Worm (Caenorhabditis elegans) whole organism, L4/young adult: ENCODE data around the gene B0546.3.

Experiments
- W03F9.2 ChIP-seq: fragments of 150-350 bp; optimal IDR thresholded peaks from 2 replicates; lab custom pipeline; 2014; ENCODE audit warnings: missing biosample characterization, missing genetic modification characterization
- him-1 ChIP-seq: sonication (generic microtip); optimal IDR thresholded peaks from 2 replicates; lab custom pipeline; 2016; ENCODE audit warnings: missing genotype, missing genetic modification reagents, missing genetic modification characterization, missing compliant biosample characterization

DNA sequence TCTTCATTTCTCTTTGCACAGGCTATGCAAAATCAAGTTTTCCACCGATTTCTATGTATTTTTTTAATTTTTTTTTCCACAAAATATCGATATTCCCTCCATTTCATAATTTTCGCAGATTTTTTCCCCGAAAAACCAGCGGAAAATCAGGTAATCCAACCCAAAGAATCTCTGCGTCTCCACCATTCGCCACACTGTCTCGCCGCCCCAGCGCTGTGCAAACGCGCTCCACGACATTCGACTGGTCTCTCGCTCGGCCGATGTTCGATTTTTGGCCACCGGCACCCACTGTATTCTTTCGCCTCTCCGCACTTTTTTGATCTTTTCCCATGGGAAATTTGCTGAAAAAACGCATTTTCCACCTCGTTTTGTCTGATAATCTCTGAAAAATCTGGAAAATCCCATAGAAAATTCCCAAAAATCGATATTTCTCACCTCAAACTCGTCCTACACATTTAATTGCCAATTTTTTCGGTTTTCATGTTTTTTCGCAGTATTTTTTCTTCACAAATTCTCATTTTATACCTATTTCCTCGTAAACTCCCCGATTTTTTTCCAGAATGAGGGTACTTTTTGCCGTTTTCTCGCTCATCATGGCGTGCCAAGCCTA, 13.9 kb downstream of the B0546.3 start, which contains the start of gene vha-19:
- no peak for TF ChIP-seq W03F9.2 (tag; lab: Kevin White, UChicago)
- no peak for TF ChIP-seq him-1
